Worm (Caenorhabditis elegans): ENCODE data around the gene oat-1.
"Not testable (repeated sequence)": the region's sequence is repeated elsewhere in the genome, so short reads cannot be mapped to it uniquely, and the experiment has no call there.

DNA sequence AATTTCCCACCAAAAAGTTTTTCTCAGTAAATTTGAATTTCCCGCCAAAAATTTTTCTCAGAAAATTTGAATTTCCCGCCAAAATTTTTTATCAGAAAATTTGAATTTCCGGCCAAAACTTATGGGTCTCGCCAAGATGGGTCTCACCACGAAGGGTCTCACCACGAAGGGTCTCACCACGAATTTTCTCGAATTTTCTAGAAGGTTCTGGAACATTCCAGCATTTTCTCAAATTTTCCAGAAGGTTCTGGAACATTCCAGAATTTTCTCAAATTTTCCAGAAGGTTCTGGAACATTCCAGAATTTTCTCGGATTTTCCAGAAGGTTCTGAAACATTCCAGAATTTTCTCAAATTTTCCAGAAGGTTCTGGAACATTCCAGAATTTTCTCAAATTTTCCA, 5.0 kb downstream of the oat-1 start:
- TF ChIP-seq lin-40 (tag; optimal IDR thresholded peaks at IDR 0.05); unc-130 (GFP tag; optimal IDR thresholded peaks at IDR 0.05); unc-62 (GFP tag; optimal IDR thresholded peaks at IDR 0.05); pha-4 (tag; optimal IDR thresholded peaks at IDR 0.05); F37B4.10 (GFP tag; IDR thresholded peaks at IDR 0.05); F10E7.11 (tag; optimal IDR thresholded peaks at IDR 0.05); rpc-1 (optimal IDR thresholded peaks at IDR 0.05); rpc-1 (tag; optimal IDR thresholded peaks at IDR 0.05); zim-3 (tag; optimal IDR thresholded peaks at IDR 0.05); xnd-1 (tag; optimal IDR thresholded peaks at IDR 0.05): not testable (repeated sequence)

Measured in whole organism, young adult.